Fruit fly (Drosophila melanogaster): ENCODE results near the gene mtgo.

DNA sequence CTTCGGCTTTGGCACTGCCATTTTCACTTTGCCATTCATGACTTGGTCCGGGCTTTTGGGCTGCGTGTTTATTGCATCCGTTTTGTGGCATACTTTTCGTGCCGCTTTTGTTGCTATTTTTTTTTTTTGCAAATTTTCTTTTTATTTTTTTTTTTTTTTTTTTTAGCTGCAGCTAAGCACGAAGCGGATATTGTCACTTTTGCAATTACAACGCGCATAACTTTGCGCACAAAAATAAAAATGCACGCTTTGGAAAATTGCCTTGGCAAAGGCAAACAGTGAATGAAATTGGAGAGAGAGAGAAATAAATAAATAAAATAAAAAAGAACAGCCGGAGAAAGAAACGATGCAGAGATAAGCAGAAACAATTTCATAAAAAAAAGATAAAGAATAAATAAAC, 96.0 kb downstream of the mtgo start:
- no peak for TF ChIP-seq salr (GFP tag; optimal IDR thresholded peaks at IDR 0.05)
- TF ChIP-seq CG8119 (GFP tag; IDR thresholded peaks at IDR 0.05) = peak; percentile 43; the same call in 2 of the 3 replicates
- TF ChIP-seq fd59A (GFP tag; optimal IDR thresholded peaks at IDR 0.05) = no peak
- TF ChIP-seq OdsH (GFP tag; optimal IDR thresholded peaks at IDR 0.05) = no peak
- no peak for TF ChIP-seq dac (GFP tag; optimal IDR thresholded peaks at IDR 0.05)
- TF ChIP-seq Blimp-1 (GFP tag; optimal IDR thresholded peaks at IDR 0.05) = no peak
- no peak for TF ChIP-seq vri (GFP tag; optimal IDR thresholded peaks at IDR 0.05)

Data from whole organism, prepupa.